Fruit fly (Drosophila melanogaster) whole organism, embryonic: ENCODE data around the gene Oatp74D.

Experiments used
- CG12071 ChIP-seq: fragments of 200-800 bp; sonication (Bioruptor generic); optimal IDR thresholded peaks from 3 replicates; lab custom pipeline; 2018; ENCODE audit warnings: missing biosample characterization, mild to moderate bottlenecking, missing genetic modification characterization
- CG12659 ChIP-seq: fragments of 200-800 bp; sonication (Bioruptor generic); optimal IDR thresholded peaks from 3 replicates; lab custom pipeline; 2017; ENCODE audit warnings: mild to moderate bottlenecking, missing biosample characterization, missing genetic modification reagents, missing genetic modification characterization
- CG12942 ChIP-seq: fragments of 200-800 bp; sonication (Bioruptor generic); optimal IDR thresholded peaks from 3 replicates; lab custom pipeline; 2016; ENCODE audit warnings: missing biosample characterization, missing genetic modification characterization
- CG14014 ChIP-seq: fragments of 200-800 bp; sonication (Bioruptor generic); IDR thresholded peaks from 2 replicates; pipeline ENCODE4 v1.3.6; 2022; ENCODE audit warnings: missing biosample characterization, missing genetic modification characterization
- CG14050 ChIP-seq: fragments of 200-800 bp; sonication (Bioruptor generic); IDR thresholded peaks from 3 replicates; pipeline ENCODE4 v1.3.6; 2022; ENCODE audit warnings: missing biosample characterization, missing genetic modification characterization
- CG17568 ChIP-seq: fragments of 200-800 bp; sonication (Bioruptor generic); optimal IDR thresholded peaks from 2 replicates; lab custom pipeline; 2018; ENCODE audit warnings: missing biosample characterization, mild to moderate bottlenecking, missing genetic modification characterization, moderate library complexity
- CG1792 ChIP-seq: fragments of 200-800 bp; sonication (Bioruptor generic); optimal IDR thresholded peaks from 2 replicates; lab custom pipeline; 2016; ENCODE audit warnings: missing biosample characterization, missing genetic modification characterization
- CG18262 ChIP-seq: fragments of 200-800 bp; optimal IDR thresholded peaks from 3 replicates; lab custom pipeline; 2019; ENCODE audit warnings: missing biosample characterization, mild to moderate bottlenecking, missing genetic modification characterization, moderate library complexity
- CG18476 ChIP-seq: fragments of 200-800 bp; sonication (Bioruptor generic); optimal IDR thresholded peaks from 2 replicates; lab custom pipeline; 2016; ENCODE audit warnings: missing biosample characterization, mild to moderate bottlenecking, missing genetic modification characterization
- CG18619 ChIP-seq: fragments of 200-800 bp; sonication (Bioruptor generic); optimal IDR thresholded peaks from 3 replicates; lab custom pipeline; 2017; ENCODE audit warnings: missing biosample characterization, mild to moderate bottlenecking, missing genetic modification characterization
- CG30403 ChIP-seq: fragments of 200-800 bp; sonication (Bioruptor generic); optimal IDR thresholded peaks from 3 replicates; lab custom pipeline; 2016; ENCODE audit warnings: missing biosample characterization, missing genetic modification characterization
- CG32772 ChIP-seq: fragments of 200-800 bp; sonication (Bioruptor generic); IDR thresholded peaks from 2 replicates; pipeline ENCODE4 v1.3.6; 2022; ENCODE audit warnings: missing biosample characterization, missing genetic modification characterization
- CG33213 ChIP-seq: fragments of 200-800 bp; sonication (Bioruptor generic); optimal IDR thresholded peaks from 3 replicates; lab custom pipeline; 2016; ENCODE audit warnings: missing biosample characterization, missing genetic modification characterization
- CG3838 ChIP-seq: fragments of 200-800 bp; sonication (Bioruptor generic); optimal IDR thresholded peaks from 3 replicates; lab custom pipeline; 2016; ENCODE audit warnings: missing biosample characterization, missing genetic modification characterization
- CG3995 ChIP-seq: fragments of 200-800 bp; sonication (Bioruptor generic); optimal IDR thresholded peaks from 3 replicates; lab custom pipeline; 2016; ENCODE audit warnings: missing biosample characterization, missing genetic modification characterization
- CG6813 ChIP-seq: fragments of 200-800 bp; sonication (Bioruptor generic); optimal IDR thresholded peaks from 2 replicates; lab custom pipeline; 2017; ENCODE audit warnings: missing biosample characterization, missing genetic modification characterization, mild to moderate bottlenecking, moderate library complexity, missing genetic modification reagents
- CG8478 ChIP-seq: fragments of >200 bp; optimal IDR thresholded peaks from 2 replicates; lab custom pipeline; 2018
- CG8765 ChIP-seq: fragments of 200-800 bp; sonication (Bioruptor generic); IDR thresholded peaks from 2 replicates; pipeline ENCODE4 v1.3.6; 2022; ENCODE audit warnings: missing biosample characterization, missing genetic modification characterization
- CG9609 ChIP-seq: fragments of 200-800 bp; sonication (Bioruptor generic); optimal IDR thresholded peaks from 3 replicates; lab custom pipeline; 2016; ENCODE audit warnings: missing biosample characterization, missing genetic modification characterization
- CHES-1-like ChIP-seq: fragments of 200-800 bp; sonication (Bioruptor generic); optimal IDR thresholded peaks from 2 replicates; lab custom pipeline; 2016; ENCODE audit warnings: missing biosample characterization, missing genetic modification characterization
- CrebB ChIP-seq: fragments of 200-800 bp; sonication (Bioruptor generic); optimal IDR thresholded peaks from 3 replicates; lab custom pipeline; 2018; ENCODE audit warnings: missing biosample characterization, mild to moderate bottlenecking, missing genetic modification characterization
- D19A ChIP-seq: fragments of 200-800 bp; optimal IDR thresholded peaks from 3 replicates; lab custom pipeline; 2019; ENCODE audit warnings: missing biosample characterization, mild to moderate bottlenecking, missing genetic modification characterization, moderate library complexity
- Drgx ChIP-seq: fragments of 200-800 bp; sonication (Bioruptor generic); IDR thresholded peaks from 2 replicates; pipeline ENCODE4 v1.3.6; 2022; ENCODE audit warnings: missing biosample characterization, missing genetic modification characterization
- HmgZ ChIP-seq: fragments of 200-800 bp; sonication (Bioruptor generic); optimal IDR thresholded peaks from 2 replicates; lab custom pipeline; 2018; ENCODE audit warnings: missing biosample characterization, mild to moderate bottlenecking, missing genetic modification characterization
- Hr51 ChIP-seq, 2 experiments: fragments of 200-800 bp; sonication (Bioruptor generic); optimal IDR thresholded peaks; 2 replicates in 1 of 2; 3 replicates in 1 of 2; lab custom pipeline; 2016 to 2018; ENCODE audit warnings: missing biosample characterization in 2 of 2, missing genetic modification characterization in 2 of 2, mild to moderate bottlenecking in 1 of 2, moderate library complexity in 1 of 2
- Lim3 ChIP-seq: fragments of 200-800 bp; sonication (Bioruptor generic); IDR thresholded peaks from 2 replicates; pipeline ENCODE4 v1.3.6; 2022; ENCODE audit warnings: missing biosample characterization, missing genetic modification characterization
- Myb ChIP-seq: fragments of 200-800 bp; sonication (Bioruptor generic); optimal IDR thresholded peaks from 2 replicates; lab custom pipeline; 2016; ENCODE audit warnings: missing biosample characterization, missing genetic modification characterization
- Oaz ChIP-seq: fragments of 200-800 bp; sonication (Bioruptor generic); IDR thresholded peaks from 2 replicates; pipeline ENCODE4 v1.3.6; 2022; ENCODE audit warnings: missing biosample characterization, missing genetic modification characterization
- Sox100B ChIP-seq: fragments of 200-800 bp; sonication (Bioruptor generic); optimal IDR thresholded peaks from 3 replicates; lab custom pipeline; 2018; ENCODE audit warnings: missing biosample characterization, mild to moderate bottlenecking, missing genetic modification characterization
- Trl ChIP-seq, 3 experiments: fragments of >200 bp in 2 of 3; fragments of 200-800 bp in 1 of 3; sonication (Bioruptor generic) in 1 of 3; optimal IDR thresholded peaks; 2 replicates in 1 of 3; 3 replicates in 2 of 3; lab custom pipeline; 2016 to 2017; ENCODE audit warnings: missing biosample characterization in 1 of 3, missing genetic modification characterization in 1 of 3
- ab ChIP-seq: fragments of 200-800 bp; sonication (Bioruptor generic); optimal IDR thresholded peaks from 2 replicates; lab custom pipeline; 2016; ENCODE audit warnings: missing biosample characterization, missing genetic modification characterization
- amos ChIP-seq: fragments of 200-800 bp; sonication (Bioruptor generic); IDR thresholded peaks from 2 replicates; pipeline ENCODE4 v1.3.6; 2022; ENCODE audit warnings: missing biosample characterization, missing genetic modification characterization; ENCODE audit not compliant: partially characterized antibody
- bab2 ChIP-seq: fragments of 200-800 bp; sonication (Bioruptor generic); optimal IDR thresholded peaks from 2 replicates; lab custom pipeline; 2016; ENCODE audit warnings: missing biosample characterization, missing genetic modification characterization
- chif ChIP-seq, 2 experiments: fragments of 200-800 bp; sonication (Bioruptor generic); optimal IDR thresholded peaks; 3 replicates each; lab custom pipeline; 2016; ENCODE audit warnings: missing biosample characterization in 2 of 2, missing genetic modification characterization in 2 of 2
- dimm ChIP-seq: fragments of 200-800 bp; sonication (Bioruptor generic); IDR thresholded peaks from 2 replicates; pipeline ENCODE4 v1.3.6; 2022; ENCODE audit warnings: missing biosample characterization, missing genetic modification characterization
- en ChIP-seq: fragments of 200-800 bp; sonication (Bioruptor generic); optimal IDR thresholded peaks from 2 replicates; lab custom pipeline; 2016; ENCODE audit warnings: missing biosample characterization, missing genetic modification characterization
- esg ChIP-seq: fragments of 200-800 bp; sonication (Bioruptor generic); conservative IDR thresholded peaks from 2 replicates; pipeline ENCODE4 v1.3.6; 2022; ENCODE audit warnings: missing biosample characterization, missing genetic modification characterization
- ftz-f1 ChIP-seq: fragments of 200-800 bp; sonication (Bioruptor generic); optimal IDR thresholded peaks from 2 replicates; lab custom pipeline; 2016; ENCODE audit warnings: missing biosample characterization, missing genetic modification characterization
- gt ChIP-seq: fragments of 200-800 bp; sonication (Bioruptor generic); IDR thresholded peaks from 2 replicates; pipeline ENCODE4 v1.3.6; 2022; ENCODE audit warnings: missing biosample characterization, missing genetic modification characterization
- klu ChIP-seq: fragments of 200-800 bp; sonication (Bioruptor generic); IDR thresholded peaks from 2 replicates; pipeline ENCODE4 v1.3.6; 2022; ENCODE audit warnings: missing biosample characterization, missing genetic modification characterization
- lilli ChIP-seq: fragments of 200-800 bp; sonication (Bioruptor generic); optimal IDR thresholded peaks from 3 replicates; lab custom pipeline; 2016; ENCODE audit warnings: missing biosample characterization, missing genetic modification characterization
- lmd ChIP-seq: fragments of 200-800 bp; sonication (Bioruptor generic); IDR thresholded peaks from 2 replicates; pipeline ENCODE4 v1.3.6; 2022; ENCODE audit warnings: missing biosample characterization, missing genetic modification characterization
- nmo ChIP-seq: fragments of 200-800 bp; sonication (Bioruptor generic); optimal IDR thresholded peaks from 2 replicates; lab custom pipeline; 2018; ENCODE audit warnings: missing biosample characterization, mild to moderate bottlenecking, missing genetic modification characterization, moderate library complexity
- repo ChIP-seq: fragments of 200-800 bp; sonication (Bioruptor generic); optimal IDR thresholded peaks from 2 replicates; lab custom pipeline; 2016; ENCODE audit warnings: missing biosample characterization, missing genetic modification characterization
- ro ChIP-seq: fragments of 200-800 bp; sonication (Bioruptor generic); IDR thresholded peaks from 2 replicates; pipeline ENCODE4 v1.3.6; 2022; ENCODE audit warnings: missing biosample characterization, missing genetic modification characterization
- salm ChIP-seq: fragments of 200-800 bp; sonication (Bioruptor generic); optimal IDR thresholded peaks from 2 replicates; lab custom pipeline; 2018; ENCODE audit warnings: missing biosample characterization, mild to moderate bottlenecking, missing genetic modification characterization
- scrt ChIP-seq: fragments of 200-800 bp; sonication (Bioruptor generic); optimal IDR thresholded peaks from 2 replicates; lab custom pipeline; 2018; ENCODE audit warnings: missing biosample characterization, mild to moderate bottlenecking, missing genetic modification characterization, moderate library complexity
- sd ChIP-seq: fragments of 200-800 bp; sonication (Bioruptor generic); optimal IDR thresholded peaks from 3 replicates; lab custom pipeline; 2018; ENCODE audit warnings: missing biosample characterization, mild to moderate bottlenecking, missing genetic modification characterization, moderate library complexity
- so ChIP-seq: fragments of 200-800 bp; sonication (Bioruptor generic); IDR thresholded peaks from 3 replicates; pipeline ENCODE4 v1.3.6; 2022; ENCODE audit warnings: missing biosample characterization, missing genetic modification characterization
- unpg ChIP-seq: fragments of 200-800 bp; sonication (Bioruptor generic); optimal IDR thresholded peaks from 3 replicates; lab custom pipeline; 2018; ENCODE audit warnings: missing biosample characterization, mild to moderate bottlenecking, missing genetic modification characterization, moderate library complexity
- zen2 ChIP-seq: fragments of 200-800 bp; sonication (Bioruptor generic); IDR thresholded peaks from 3 replicates; pipeline ENCODE4 v1.3.6; 2022; ENCODE audit warnings: missing biosample characterization, missing genetic modification characterization; ENCODE audit not compliant: partially characterized antibody

Oatp74D gene

DNA sequence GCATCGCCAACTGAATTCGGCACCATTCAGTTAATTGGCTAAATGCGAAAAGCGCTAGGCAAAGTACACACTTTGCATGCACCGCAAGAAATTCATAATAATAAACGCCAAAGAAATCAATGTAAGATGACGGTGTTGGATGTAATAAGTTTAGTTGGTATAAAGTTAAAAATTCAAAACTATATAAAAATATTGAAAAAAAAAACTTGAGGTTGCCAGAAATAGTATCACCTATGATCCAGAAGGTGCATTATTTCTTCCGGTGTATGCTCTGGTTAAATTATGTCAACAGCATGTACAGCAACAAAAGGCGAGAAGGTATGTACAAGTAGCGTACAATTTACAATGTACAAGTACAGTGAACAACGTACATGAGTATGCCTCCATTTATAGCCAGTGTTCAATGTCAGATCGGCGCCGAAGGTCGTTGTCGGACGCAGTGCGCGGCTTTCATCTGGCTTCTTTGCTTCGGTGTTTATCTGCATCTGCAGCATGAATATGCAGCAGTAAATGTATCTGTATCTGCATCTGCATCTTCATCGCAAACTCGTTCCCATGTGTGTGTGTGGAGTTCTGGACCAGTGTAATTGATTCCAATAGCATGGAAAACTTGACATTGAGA lies 10.1 kb downstream of the Oatp74D start (continued):
- TF ChIP-seq CG14050 (GFP tag; lab: Robert Waterston, UW): no peak
- no peak for TF ChIP-seq esg (GFP tag; lab: Robert Waterston, UW)
- TF ChIP-seq CG18476: no peak
- TF ChIP-seq Sox100B: peak; percentile 15
- TF ChIP-seq sd (tag; lab: Kevin White, UChicago): no peak
- no peak for TF ChIP-seq CrebB (tag; lab: Kevin White, UChicago)
- no peak for TF ChIP-seq CG17568 (GFP tag; lab: Kevin White, UChicago)
- peak in 1 of 2 experiments; percentile 56 for TF ChIP-seq Hr51 (GFP tag; optimal IDR thresholded peaks at IDR 0.05; lab: Kevin White, UChicago)
- TF ChIP-seq CG8478 (lab: Kevin White, UChicago): no peak
- TF ChIP-seq en (GFP tag; lab: Kevin White, UChicago): no peak
- TF ChIP-seq scrt (GFP tag; lab: Kevin White, UChicago): no peak
- no peak for TF ChIP-seq CG1792 (GFP tag; lab: Kevin White, UChicago)
- TF ChIP-seq CG14014: no peak
- TF ChIP-seq D19A (tag; lab: Kevin White, UChicago): peak; percentile 1
- TF ChIP-seq unpg (GFP tag; lab: Kevin White, UChicago): peak; percentile 35
- no peak for TF ChIP-seq CG6813 (GFP tag; lab: Kevin White, UChicago)
- no peak for TF ChIP-seq so (GFP tag; lab: Robert Waterston, UW)
- no peak for TF ChIP-seq ftz-f1 (GFP tag; lab: Kevin White, UChicago)
- no peak for TF ChIP-seq CG3995 (GFP tag; lab: Kevin White, UChicago)
- TF ChIP-seq CG3838 (GFP tag; lab: Kevin White, UChicago): no peak
- peak; percentile 28 for TF ChIP-seq nmo
- no peak for TF ChIP-seq HmgZ
- no peak for TF ChIP-seq bab2 (GFP tag; lab: Kevin White, UChicago)
- no peak for TF ChIP-seq dimm (GFP tag; lab: Robert Waterston, UW)
- no peak for TF ChIP-seq CG12659 (GFP tag; lab: Kevin White, UChicago)
- TF ChIP-seq zen2: no peak
- peak; percentile 33 for TF ChIP-seq CG18262
- TF ChIP-seq CG18619 (GFP tag; lab: Kevin White, UChicago): no peak
- TF ChIP-seq repo (GFP tag; lab: Kevin White, UChicago): no peak
- TF ChIP-seq CG33213: no peak
- peak; percentile 76 for TF ChIP-seq Drgx
- TF ChIP-seq CG12071 (GFP tag; lab: Kevin White, UChicago): no peak
- no peak for TF ChIP-seq CG8765
- peak in 1 of 2 experiments; percentile 28 for TF ChIP-seq chif (GFP tag; optimal IDR thresholded peaks at IDR 0.05; lab: Kevin White, UChicago)
- TF ChIP-seq CG12942: peak; percentile 22
- TF ChIP-seq ro (GFP tag; lab: Robert Waterston, UW): no peak
- TF ChIP-seq gt (GFP tag; lab: Robert Waterston, UW): no peak
- no peak for TF ChIP-seq CG32772 (GFP tag; lab: Robert Waterston, UW)
- TF ChIP-seq Lim3: no peak
- peak; percentile 0 for TF ChIP-seq CG30403 (GFP tag; lab: Kevin White, UChicago)
- peak; percentile 4 for TF ChIP-seq lilli (GFP tag; lab: Kevin White, UChicago)
- no peak for TF ChIP-seq Trl (optimal IDR thresholded peaks at IDR 0.05; lab: Kevin White, UChicago)
- TF ChIP-seq Trl (GFP tag; optimal IDR thresholded peaks at IDR 0.05; lab: Kevin White, UChicago): no peak
- TF ChIP-seq amos: no peak
- no peak for TF ChIP-seq klu (GFP tag; lab: Robert Waterston, UW)
- no peak for TF ChIP-seq lmd (GFP tag; lab: Robert Waterston, UW)
- TF ChIP-seq CHES-1-like: no peak
- no peak for TF ChIP-seq ab (GFP tag; lab: Kevin White, UChicago)
- no peak for TF ChIP-seq salm
- no peak for TF ChIP-seq Oaz (GFP tag; lab: Robert Waterston, UW)
- TF ChIP-seq Myb (GFP tag; lab: Kevin White, UChicago): no peak
- no peak for TF ChIP-seq CG9609
